Fruit fly (Drosophila melanogaster) ovary, adult (tissue): ENCODE measurements around the gene GstD11.

Experiments used
- CG17801 ChIP-seq: fragments of 200-800 bp; optimal IDR thresholded peaks from 2 replicates; lab custom pipeline; 2019; ENCODE audit warnings: missing biosample characterization, mild to moderate bottlenecking, missing genetic modification characterization, moderate library complexity; ENCODE audit not compliant: partially characterized antibody

The GstD11 gene

DNA sequence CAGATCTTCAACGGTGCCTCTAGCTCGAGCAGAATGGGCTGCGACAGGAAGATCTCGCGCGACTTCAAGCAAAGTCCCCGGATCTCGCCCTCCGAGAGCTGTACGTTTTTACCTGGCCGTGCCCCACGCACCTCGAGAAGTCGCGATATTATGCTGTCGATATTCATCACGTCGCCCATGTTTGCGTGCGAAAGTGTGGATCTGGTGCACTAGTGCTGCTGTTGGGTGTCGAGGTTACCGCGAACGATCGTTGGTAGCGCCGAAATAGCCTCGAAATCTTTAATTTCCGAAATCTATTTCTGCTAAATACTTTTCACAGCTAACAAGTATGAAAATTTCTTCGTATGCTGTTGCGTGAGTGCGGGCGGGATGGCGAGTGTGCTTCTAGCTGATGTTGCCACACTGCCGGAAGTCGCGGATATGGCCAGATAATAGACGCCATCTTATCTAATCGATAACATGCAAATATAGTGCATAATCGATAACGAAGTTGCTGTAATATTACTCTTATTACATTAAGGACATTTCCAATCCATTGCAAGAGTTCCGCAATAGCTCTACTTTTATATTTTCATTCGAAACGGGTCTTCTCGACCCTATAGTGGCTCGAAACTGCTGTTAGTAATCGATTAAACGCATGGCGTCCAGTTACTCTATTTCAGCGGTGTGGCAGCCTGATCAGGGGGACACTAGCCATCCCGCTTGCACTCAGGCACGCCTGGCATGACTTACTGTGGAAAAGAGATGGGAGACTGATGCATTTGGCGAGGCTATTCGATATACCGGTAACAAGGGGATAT is 42.6 kb downstream of the GstD11 start, which contains the start of gene Pp1-87B:
Gene Pp1-87B, minus strand, starts transcription at position 408 of the 800 bp plus-strand sequence.
- no peak for TF ChIP-seq CG17801 (GFP tag; lab: Kevin White, UChicago)

DNA sequence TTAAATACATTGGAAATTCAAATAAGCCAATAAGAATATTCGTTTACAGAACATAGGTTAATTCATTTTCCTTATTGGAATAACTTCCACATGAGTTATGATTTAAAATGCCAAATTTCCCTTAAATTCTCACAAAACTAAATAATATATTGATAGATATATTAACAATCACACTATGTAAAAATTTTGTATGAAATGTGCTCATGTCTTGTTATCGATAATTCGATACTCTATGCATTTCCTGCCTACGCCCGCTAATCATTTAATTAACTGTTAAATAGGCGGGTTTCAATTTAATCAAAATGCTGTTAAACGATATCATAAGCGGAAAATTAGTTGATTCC is 43.1 kb downstream of the GstD11 start, which contains the start of gene NANS:
Gene NANS, plus strand, starts transcription at position 269 of the 344 bp plus-strand sequence.
- TF ChIP-seq CG17801 (GFP tag; lab: Kevin White, UChicago): no peak

DNA sequence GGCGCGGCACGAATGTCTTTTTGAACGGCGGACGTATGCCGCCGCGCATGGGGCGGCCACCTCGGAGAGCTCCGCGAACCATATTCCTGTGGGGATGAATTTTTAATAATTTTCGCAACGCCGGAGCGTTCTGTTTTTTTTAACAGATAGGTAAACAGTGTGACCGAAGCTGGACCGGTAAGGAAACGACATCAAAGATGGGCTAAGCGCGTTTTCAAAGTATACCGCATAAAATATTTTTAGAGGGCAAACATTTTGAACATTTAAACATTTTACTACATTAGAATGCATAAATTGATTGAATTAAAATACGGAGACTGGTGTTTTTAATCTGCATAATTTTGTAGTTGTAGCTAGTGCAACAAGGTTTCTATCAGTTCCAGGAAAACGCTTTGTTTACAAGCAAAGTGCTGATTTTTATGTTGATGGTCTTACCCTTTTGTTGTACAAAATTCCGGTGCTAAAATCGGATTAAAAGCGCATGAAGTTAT is 46.0 kb downstream of the GstD11 start, which contains the start of the genes CG5641 and CG5245:
Gene CG5641, minus strand, starts transcription at position 163 of the 491 bp plus-strand sequence.
Gene CG5245, plus strand, starts transcription at position 441 of the 491 bp plus-strand sequence.
- TF ChIP-seq CG17801 (GFP tag; lab: Kevin White, UChicago): no peak

DNA sequence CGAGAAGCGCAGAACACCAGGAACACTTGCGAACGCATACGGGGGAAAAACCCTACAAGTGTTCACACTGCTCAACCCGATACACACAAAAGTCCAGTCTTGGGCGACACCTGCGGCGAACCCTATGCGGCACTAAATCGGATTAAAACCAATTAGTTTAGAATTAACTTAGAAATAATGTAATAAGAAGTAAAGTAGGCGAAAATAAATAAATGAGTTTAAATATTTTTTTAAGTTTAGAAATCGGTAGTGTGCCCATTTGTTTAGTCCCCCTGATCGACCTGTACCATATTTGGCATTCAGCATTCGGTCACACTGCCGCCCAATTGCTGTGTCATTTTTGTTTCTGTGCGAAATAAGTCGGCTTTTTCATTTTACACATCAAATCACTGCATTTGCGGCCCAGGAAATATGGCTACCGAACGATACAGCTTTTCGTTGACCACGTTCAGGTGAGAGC is 47.9 kb downstream of the GstD11 start, which contains the start of gene Prosalpha2:
Gene Prosalpha2, plus strand, starts transcription at position 292 of the 460 bp plus-strand sequence.
- peak; percentile 21 for TF ChIP-seq CG17801 (GFP tag; lab: Kevin White, UChicago)

DNA sequence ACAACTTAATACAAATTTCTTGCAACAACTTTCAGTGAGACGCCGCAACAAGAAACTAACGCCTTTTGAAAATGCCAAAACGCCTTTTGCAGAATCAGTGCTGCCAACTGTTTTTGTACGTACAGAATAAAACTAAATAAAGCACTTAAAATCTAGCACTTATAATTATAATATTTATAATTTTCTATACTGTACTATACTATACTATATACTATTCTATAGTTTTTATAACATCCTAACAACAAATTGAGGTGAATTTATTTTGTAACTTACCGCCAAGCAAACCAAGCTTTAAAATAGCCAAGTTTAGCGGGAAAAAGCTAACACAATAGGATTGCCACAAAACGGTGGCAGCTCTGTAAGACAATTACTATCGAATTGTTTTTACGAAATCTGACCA is 50.6 kb downstream of the GstD11 start, which contains the start of the genes Aos1 and Srlp:
Gene Aos1, minus strand, starts transcription at position 59 of the 400 bp plus-strand sequence.
Gene Srlp, plus strand, starts transcription at position 335 of the 400 bp plus-strand sequence.
- peak; percentile 52 for TF ChIP-seq CG17801 (GFP tag; lab: Kevin White, UChicago)
